Worm (Caenorhabditis elegans) whole organism, L4 larva: ENCODE results near the gene srbc-61.

Experiments
- F10B5.3 ChIP-seq: sonication (generic microtip); optimal IDR thresholded peaks from 2 replicates; lab custom pipeline; 2016; ENCODE audit warnings: mild to moderate bottlenecking, missing genetic modification characterization, missing compliant biosample characterization
- F26F4.8 ChIP-seq: fragments of 200-800 bp; sonication (Bioruptor generic); conservative IDR thresholded peaks from 2 replicates; pipeline ENCODE4 v1.3.6; 2022; ENCODE audit warnings: missing genetic modification characterization, missing compliant biosample characterization
- Y105C5A.15 ChIP-seq: fragments of 200-800 bp; sonication (Bioruptor generic); IDR thresholded peaks from 2 replicates; pipeline ENCODE4 v1.3.6; 2022; ENCODE audit warnings: missing genetic modification characterization, missing compliant biosample characterization
- aha-1 ChIP-seq: fragments of 150-350 bp; peaks from one replicate; lab custom pipeline; 2014; ENCODE audit warnings: missing biosample characterization, missing genetic modification characterization
- aly-2 ChIP-seq: sonication (generic microtip); optimal IDR thresholded peaks from 2 replicates; lab custom pipeline; 2018; ENCODE audit warnings: missing biosample characterization, missing genetic modification characterization
- ceh-28 ChIP-seq: fragments of 150-350 bp; optimal IDR thresholded peaks from 2 replicates; lab custom pipeline; 2014; ENCODE audit warnings: missing biosample characterization, missing genetic modification reagents, missing genetic modification characterization
- ceh-44 ChIP-seq: fragments of 200-800 bp; sonication (Bioruptor generic); IDR thresholded peaks from 2 replicates; pipeline ENCODE4 v1.3.6; 2022; ENCODE audit warnings: missing genetic modification reagents, missing genetic modification characterization, missing compliant biosample characterization
- daf-16 ChIP-seq, 3 experiments: sonication (generic microtip); optimal IDR thresholded peaks; 2 replicates each; lab custom pipeline; 2016 to 2017; ENCODE audit warnings: missing genetic modification characterization in 3 of 3, missing genetic modification reagents in 3 of 3, mild to moderate bottlenecking in 2 of 3, missing compliant biosample characterization in 2 of 3, missing biosample characterization in 1 of 3, moderate library complexity in 1 of 3
- dmd-8 ChIP-seq: fragments of 200-800 bp; sonication (Bioruptor generic); IDR thresholded peaks from 2 replicates; pipeline ENCODE4 v1.3.6; 2022; ENCODE audit warnings: missing genetic modification characterization, missing compliant biosample characterization
- dmd-9 ChIP-seq: fragments of 200-800 bp; sonication (Bioruptor generic); IDR thresholded peaks from 2 replicates; pipeline ENCODE4 v1.3.6; 2022; ENCODE audit warnings: missing genetic modification reagents, missing genetic modification characterization, missing compliant biosample characterization
- egl-27 ChIP-seq: sonication (generic microtip); optimal IDR thresholded peaks from 3 replicates; lab custom pipeline; 2017; ENCODE audit warnings: missing biosample characterization, missing genetic modification reagents, missing genetic modification characterization
- egl-43 ChIP-seq: fragments of 200-800 bp; sonication (Bioruptor generic); IDR thresholded peaks from 2 replicates; pipeline ENCODE4 v1.3.6; 2022; ENCODE audit warnings: missing genetic modification reagents, missing genetic modification characterization, missing compliant biosample characterization
- hif-1 ChIP-seq, 2 experiments: sonication (generic microtip); optimal IDR thresholded peaks; 2 replicates each; lab custom pipeline; 2016 to 2017; ENCODE audit warnings: missing compliant biosample characterization in 2 of 2, missing genetic modification characterization in 2 of 2, missing genetic modification reagents in 2 of 2, missing genotype in 2 of 2, mild to moderate bottlenecking in 1 of 2
- hlh-30 ChIP-seq: sonication (generic microtip); optimal IDR thresholded peaks from 2 replicates; lab custom pipeline; 2017; ENCODE audit warnings: antibody characterized with exemption, mild to moderate bottlenecking, missing genetic modification characterization, missing compliant biosample characterization; ENCODE audit not compliant: insufficient read depth
- lim-7 ChIP-seq: fragments of 200-800 bp; sonication (Bioruptor generic); IDR thresholded peaks from 2 replicates; pipeline ENCODE4 v1.3.6; 2022; ENCODE audit warnings: missing genetic modification characterization, missing compliant biosample characterization
- lin-13 ChIP-seq: fragments of 150-350 bp; optimal IDR thresholded peaks from 2 replicates; lab custom pipeline; 2014; ENCODE audit warnings: missing biosample characterization, missing genetic modification reagents, missing genetic modification characterization
- lin-15B ChIP-seq: fragments of 150-350 bp; sonication (generic microtip); optimal IDR thresholded peaks from 3 replicates; lab custom pipeline; 2014; ENCODE audit warnings: missing biosample characterization, missing genetic modification characterization
- lin-38 ChIP-seq: fragments of 200-800 bp; sonication (Bioruptor generic); IDR thresholded peaks from 2 replicates; pipeline ENCODE4 v1.3.6; 2022; ENCODE audit warnings: missing genetic modification reagents, missing genetic modification characterization, missing compliant biosample characterization
- lir-3 ChIP-seq: sonication (generic microtip); optimal IDR thresholded peaks from 2 replicates; lab custom pipeline; 2016; ENCODE audit warnings: mild to moderate bottlenecking, missing genetic modification characterization, missing compliant biosample characterization
- mdl-1 ChIP-seq, 2 experiments: fragments of 150-350 bp in 1 of 2; sonication (generic microtip) in 1 of 2; optimal IDR thresholded peaks; 2 replicates each; lab custom pipeline; 2014 to 2017; ENCODE audit warnings: missing biosample characterization in 2 of 2, missing genetic modification characterization in 2 of 2
- mxl-3 ChIP-seq: fragments of 200-800 bp; sonication (Bioruptor generic); optimal IDR thresholded peaks from 2 replicates; lab custom pipeline; 2018; ENCODE audit warnings: mild to moderate bottlenecking, missing genetic modification characterization, missing compliant biosample characterization
- nhr-10 ChIP-seq: fragments of 150-350 bp; optimal IDR thresholded peaks from 2 replicates; lab custom pipeline; 2014; ENCODE audit warnings: missing biosample characterization, missing genetic modification characterization
- nhr-102 ChIP-seq: sonication (generic microtip); optimal IDR thresholded peaks from 2 replicates; lab custom pipeline; 2016; ENCODE audit warnings: mild to moderate bottlenecking, missing genetic modification characterization, moderate library complexity, missing compliant biosample characterization
- nhr-111 ChIP-seq: fragments of 200-800 bp; sonication (Bioruptor generic); optimal IDR thresholded peaks from 2 replicates; lab custom pipeline; 2018; ENCODE audit warnings: mild to moderate bottlenecking, missing genetic modification characterization, missing compliant biosample characterization
- nhr-237 ChIP-seq: sonication (generic microtip); optimal IDR thresholded peaks from 2 replicates; lab custom pipeline; 2017; ENCODE audit warnings: missing biosample characterization, missing genetic modification characterization
- nhr-25 ChIP-seq: sonication (generic microtip); optimal IDR thresholded peaks from 2 replicates; lab custom pipeline; 2017; ENCODE audit warnings: missing genetic modification characterization, mild to moderate bottlenecking, missing compliant biosample characterization, antibody characterized with exemption, moderate library complexity, borderline replicate concordance; ENCODE audit not compliant: insufficient read depth
- nhr-28 ChIP-seq: fragments of 150-350 bp; optimal IDR thresholded peaks from 2 replicates; lab custom pipeline; 2014; ENCODE audit warnings: missing biosample characterization, missing genetic modification characterization
- nhr-41 ChIP-seq: fragments of 200-800 bp; sonication (Bioruptor generic); IDR thresholded peaks from 2 replicates; pipeline ENCODE4 v1.3.6; 2022; ENCODE audit warnings: missing genetic modification reagents, missing genetic modification characterization, missing compliant biosample characterization
- nhr-42 ChIP-seq: fragments of 200-800 bp; sonication (Bioruptor generic); IDR thresholded peaks from 2 replicates; pipeline ENCODE4 v1.3.6; 2022; ENCODE audit warnings: missing genetic modification characterization, missing compliant biosample characterization
- nhr-76 ChIP-seq: fragments of 150-350 bp; optimal IDR thresholded peaks from 2 replicates; lab custom pipeline; 2014; ENCODE audit warnings: missing biosample characterization, missing genetic modification characterization
- pha-4 ChIP-seq, 2 experiments: fragments of 150-350 bp in 1 of 2; fragments of 200-800 bp in 1 of 2; sonication (Bioruptor generic) in 1 of 2; IDR thresholded peaks in 1 of 2; optimal IDR thresholded peaks in 1 of 2; 2 replicates each; pipeline versions ENCODE4 v1.3.6 to Lab custom; 2014 to 2022; ENCODE audit warnings: missing genetic modification characterization in 2 of 2, missing genetic modification reagents in 2 of 2, missing biosample characterization in 1 of 2, missing compliant biosample characterization in 1 of 2
- saeg-2 ChIP-seq: fragments of 200-800 bp; sonication (Bioruptor generic); IDR thresholded peaks from 2 replicates; pipeline ENCODE4 v1.3.6; 2022; ENCODE audit warnings: missing genetic modification reagents, missing genetic modification characterization, missing compliant biosample characterization
- sdz-12 ChIP-seq: fragments of 200-800 bp; sonication (Bioruptor generic); optimal IDR thresholded peaks from 2 replicates; lab custom pipeline; 2018; ENCODE audit warnings: mild to moderate bottlenecking, missing genetic modification characterization, missing compliant biosample characterization
- set-16 ChIP-seq: fragments of 200-800 bp; sonication (Bioruptor generic); IDR thresholded peaks from 2 replicates; pipeline ENCODE4 v1.3.6; 2022; ENCODE audit warnings: missing genetic modification reagents, missing genetic modification characterization, missing compliant biosample characterization
- snpc-4 ChIP-seq: fragments of 150-350 bp; optimal IDR thresholded peaks from 2 replicates; lab custom pipeline; 2014; ENCODE audit warnings: missing biosample characterization, missing genetic modification characterization
- tag-97 ChIP-seq: fragments of 200-800 bp; sonication (Bioruptor generic); IDR thresholded peaks from 2 replicates; pipeline ENCODE4 v1.3.6; 2022; ENCODE audit warnings: missing genetic modification characterization, missing compliant biosample characterization
- tra-1 ChIP-seq: fragments of 200-800 bp; sonication (Bioruptor generic); IDR thresholded peaks from 2 replicates; pipeline ENCODE4 v1.3.6; 2022; ENCODE audit warnings: missing genetic modification reagents, missing genetic modification characterization, missing compliant biosample characterization
- unc-62 ChIP-seq, 3 experiments: fragments of 150-350 bp in 1 of 3; sonication (generic microtip); optimal IDR thresholded peaks in 2 of 3; peaks in 1 of 3; 1 replicate in 1 of 3; 2 replicates in 2 of 3; lab custom pipeline; 2014 to 2017; ENCODE audit warnings: missing biosample characterization in 3 of 3, missing genetic modification characterization in 3 of 3, missing genetic modification reagents in 3 of 3, missing genotype in 1 of 3
- zfp-2 ChIP-seq: sonication (generic microtip); optimal IDR thresholded peaks from 2 replicates; lab custom pipeline; 2016; ENCODE audit warnings: mild to moderate bottlenecking, missing genetic modification characterization, missing compliant biosample characterization
- zfp-3 ChIP-seq: fragments of 200-800 bp; sonication (Bioruptor generic); conservative IDR thresholded peaks from 2 replicates; pipeline ENCODE4 v1.3.6; 2022; ENCODE audit warnings: missing genetic modification reagents, missing genetic modification characterization, missing compliant biosample characterization
- zip-11 ChIP-seq: fragments of 200-800 bp; sonication (Bioruptor generic); IDR thresholded peaks from 2 replicates; pipeline ENCODE4 v1.3.6; 2022; ENCODE audit warnings: missing genetic modification characterization, missing compliant biosample characterization
- ztf-11 ChIP-seq: fragments of 150-350 bp; optimal IDR thresholded peaks from 2 replicates; lab custom pipeline; 2014; ENCODE audit warnings: missing biosample characterization, missing genetic modification characterization

srbc-61 gene

DNA sequence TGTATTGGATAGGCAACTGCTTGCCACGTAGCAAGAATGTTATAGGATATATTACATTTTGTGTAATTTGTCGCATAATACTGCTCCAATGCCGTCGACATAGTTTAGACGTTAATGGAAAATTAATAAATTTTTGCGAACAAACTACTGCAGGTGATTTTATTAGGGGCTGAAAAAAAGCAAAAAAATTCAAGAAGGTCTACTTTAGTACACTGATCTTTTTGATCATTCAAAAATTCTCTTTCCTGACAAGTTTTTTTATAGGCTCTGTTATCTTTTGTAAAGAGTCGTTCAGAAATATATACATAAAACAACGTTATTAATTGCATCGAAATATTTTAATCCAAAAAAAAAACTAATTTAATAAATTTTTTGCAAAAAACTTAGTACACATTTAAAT, 8.5 kb downstream of the srbc-61 start, which contains the start of gene srh-111:
Gene srh-111 (minus strand): TSS at position 101 of the 400 bp plus-strand sequence.
- no peak for TF ChIP-seq nhr-41 (GFP tag; lab: Robert Waterston, UW)
- no peak for TF ChIP-seq nhr-10
- no peak for TF ChIP-seq hif-1 (tag; optimal IDR thresholded peaks at IDR 0.05; lab: Kevin White, UChicago)
- no peak for TF ChIP-seq F26F4.8
- no peak for TF ChIP-seq dmd-9 (GFP tag; lab: Robert Waterston, UW)
- no peak for TF ChIP-seq pha-4 (GFP tag; IDR thresholded peaks at IDR 0.05; lab: Robert Waterston, UW)
- no peak for TF ChIP-seq pha-4 (tag; optimal IDR thresholded peaks at IDR 0.05; lab: Kevin White, UChicago)
- no peak for TF ChIP-seq lim-7 (GFP tag; lab: Robert Waterston, UW)
- TF ChIP-seq daf-16 (GFP tag; optimal IDR thresholded peaks at IDR 0.05; lab: Kevin White, UChicago), result no peak
- TF ChIP-seq daf-16 (tag; optimal IDR thresholded peaks at IDR 0.05; lab: Kevin White, UChicago), result no peak
- TF ChIP-seq hlh-30 (tag; lab: Kevin White, UChicago), result no peak
- no peak for TF ChIP-seq egl-43 (GFP tag; lab: Robert Waterston, UW)
- TF ChIP-seq nhr-237, result no peak
- no peak for TF ChIP-seq tra-1 (GFP tag; lab: Robert Waterston, UW)
- TF ChIP-seq, all 104 proteins: peak for 0

DNA sequence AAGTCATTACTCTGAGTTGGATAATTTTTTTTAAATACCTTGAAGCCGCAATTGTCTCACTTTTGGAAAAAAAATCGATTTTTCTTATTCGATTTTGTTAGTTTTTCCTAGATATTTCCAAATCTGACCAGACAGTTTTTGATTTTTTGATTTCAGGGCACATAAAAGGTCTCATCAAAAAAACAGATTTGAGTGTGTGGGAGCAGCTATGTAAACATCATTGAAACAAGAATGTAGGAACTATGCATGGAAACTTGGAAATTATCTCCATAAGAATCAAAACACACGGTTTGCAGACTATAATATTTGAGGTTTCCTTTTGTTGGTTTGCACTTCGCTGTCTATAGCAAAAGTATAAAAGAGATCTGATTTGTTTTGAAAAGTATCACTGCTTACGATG, 9.4 kb downstream of the srbc-61 start, which contains the start of gene scl-24:
Gene scl-24 (plus strand): TSS at position 301 of the 400 bp plus-strand sequence.
- TF ChIP-seq set-16 (GFP tag; lab: Robert Waterston, UW), result no peak
- TF ChIP-seq ztf-11 (tag; lab: Kevin White, UChicago), result no peak
- peak; percentile 8 for TF ChIP-seq aha-1 (tag; lab: Kevin White, UChicago)

DNA sequence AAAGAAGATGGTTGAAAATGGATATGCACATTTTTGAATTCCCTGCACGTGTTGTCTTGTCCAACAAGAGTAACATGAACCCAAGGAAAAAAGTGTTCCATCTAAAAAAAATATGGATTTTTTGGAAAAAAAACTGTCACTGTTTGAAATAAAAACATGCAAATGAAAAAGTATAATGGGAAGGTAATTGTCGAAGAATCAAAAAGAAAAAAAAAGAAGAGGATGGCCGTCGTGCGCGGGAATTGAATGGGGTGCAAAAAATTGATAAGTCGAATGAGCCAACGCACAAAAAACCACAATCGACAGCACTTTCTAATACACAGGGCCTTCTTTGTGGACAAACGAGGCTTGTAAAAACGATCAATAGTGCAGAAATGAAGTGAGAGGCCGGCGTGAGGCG, 17.1 kb downstream of the srbc-61 start, which contains the start of gene fbxa-102:
Gene fbxa-102 (minus strand): TSS at position 101 of the 400 bp plus-strand sequence.
- TF ChIP-seq nhr-102, result no peak
- TF ChIP-seq ceh-44 (GFP tag; lab: Robert Waterston, UW), result no peak
- TF ChIP-seq lir-3 (tag; lab: Kevin White, UChicago), result no peak
- no peak for TF ChIP-seq tag-97
- TF ChIP-seq mxl-3 (GFP tag; lab: Kevin White, UChicago), result no peak
- TF ChIP-seq aly-2 (tag; lab: Kevin White, UChicago), result no peak
- no peak for TF ChIP-seq pha-4 (GFP tag; IDR thresholded peaks at IDR 0.05; lab: Robert Waterston, UW)
- no peak for TF ChIP-seq pha-4 (tag; optimal IDR thresholded peaks at IDR 0.05; lab: Kevin White, UChicago)
- no peak for TF ChIP-seq sdz-12 (GFP tag; lab: Kevin White, UChicago)
- no peak for TF ChIP-seq nhr-28 (tag; lab: Kevin White, UChicago)
- no peak for TF ChIP-seq dmd-8 (GFP tag; lab: Robert Waterston, UW)
- no peak for TF ChIP-seq zfp-3 (GFP tag; lab: Robert Waterston, UW)
- no peak for TF ChIP-seq zip-11 (GFP tag; lab: Robert Waterston, UW)
- TF ChIP-seq Y105C5A.15 (GFP tag; lab: Robert Waterston, UW), result no peak
- no peak for TF ChIP-seq zfp-2 (tag; lab: Kevin White, UChicago)
- TF ChIP-seq snpc-4 (tag; lab: Kevin White, UChicago), result no peak

DNA sequence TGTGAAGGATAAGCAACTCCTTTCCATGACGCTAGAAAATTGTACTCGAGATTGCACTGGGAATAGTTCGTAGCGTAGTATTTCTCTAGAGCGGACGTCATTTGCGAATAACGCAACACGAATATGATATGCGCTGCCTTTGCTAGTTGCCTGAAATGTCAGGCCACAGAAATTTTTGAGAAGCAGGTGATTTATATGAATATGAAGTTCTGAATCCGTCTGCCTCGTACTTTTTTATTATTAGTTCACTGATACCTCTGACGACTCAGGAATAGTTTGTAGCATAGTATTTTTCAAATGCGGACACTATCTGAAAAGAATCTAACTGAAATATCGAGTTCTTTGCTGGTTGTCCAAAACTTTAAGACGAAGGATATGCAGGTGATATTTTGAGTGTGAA, 19.5 kb downstream of the srbc-61 start, which contains the start of gene srh-118:
Gene srh-118 (minus strand): TSS at position 101 of the 400 bp plus-strand sequence.
- TF ChIP-seq lin-15B (tag; lab: Kevin White, UChicago), result no peak
- no peak for TF ChIP-seq lin-38 (GFP tag; lab: Robert Waterston, UW)
- no peak for TF ChIP-seq nhr-25 (tag; lab: Kevin White, UChicago)

DNA sequence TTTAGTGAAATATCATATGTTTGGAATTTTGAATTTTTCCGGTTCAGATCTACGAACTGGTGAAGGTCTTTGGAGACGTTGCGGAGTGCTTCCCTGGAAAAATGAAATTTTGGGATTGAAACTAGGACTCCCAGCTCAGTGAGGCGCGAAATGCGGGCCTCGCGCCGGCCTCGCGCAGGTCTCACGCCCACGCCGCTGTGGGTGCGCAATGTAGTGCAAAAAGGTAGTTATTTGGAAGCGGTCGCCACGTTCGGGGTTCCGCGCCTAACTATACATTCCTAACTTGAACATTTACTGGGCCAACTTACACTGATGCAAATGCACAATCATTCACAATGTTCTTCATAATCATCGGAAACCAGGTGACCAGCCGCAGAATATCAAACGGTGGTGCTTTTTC, 23.5 kb downstream of the srbc-61 start:
- peak; percentile 65 for TF ChIP-seq set-16 (GFP tag; lab: Robert Waterston, UW)
- TF ChIP-seq nhr-42 (GFP tag; lab: Robert Waterston, UW), result no peak
- TF ChIP-seq ceh-44 (GFP tag; lab: Robert Waterston, UW), result 0 out of 2 replicates have a peak, but pooled peaks have one; percentile 25
- TF ChIP-seq nhr-111 (GFP tag; lab: Kevin White, UChicago), result no peak
- TF ChIP-seq saeg-2 (GFP tag; lab: Robert Waterston, UW), result no peak
- no peak for TF ChIP-seq egl-27 (tag; lab: Kevin White, UChicago)
- no peak for TF ChIP-seq pha-4 (GFP tag; IDR thresholded peaks at IDR 0.05; lab: Robert Waterston, UW)
- no peak for TF ChIP-seq pha-4 (tag; optimal IDR thresholded peaks at IDR 0.05; lab: Kevin White, UChicago)
- TF ChIP-seq zip-11 (GFP tag; lab: Robert Waterston, UW), result no peak
- TF ChIP-seq ceh-28 (tag; lab: Kevin White, UChicago), result no peak
- TF ChIP-seq lin-13, result no peak
- no peak for TF ChIP-seq mdl-1 (tag; optimal IDR thresholded peaks at IDR 0.05; lab: Kevin White, UChicago)
- TF ChIP-seq unc-62 (GFP tag; optimal IDR thresholded peaks at IDR 0.05 in 1 of 2; lab: Kevin White, UChicago), result no peak
- TF ChIP-seq unc-62 (tag; optimal IDR thresholded peaks at IDR 0.05; lab: Kevin White, UChicago), result no peak
- TF ChIP-seq nhr-76 (tag; lab: Kevin White, UChicago), result no peak
- no peak for TF ChIP-seq F10B5.3 (tag; lab: Kevin White, UChicago)
- no peak for TF ChIP-seq lir-3 (tag; lab: Kevin White, UChicago)
